Fruit fly (Drosophila melanogaster) whole organism, prepupa: ENCODE data around the gene GluRIIB.
A peak's percentile ranks its signal among the peaks of the same experiment; 100 is the strongest.

Source experiments
- Blimp-1 ChIP-seq: fragments of 200-800 bp; sonication (Bioruptor generic); optimal IDR thresholded peaks from 3 replicates; lab custom pipeline; 2017; ENCODE audit warnings: missing biosample characterization, missing genetic modification characterization, mild to moderate bottlenecking, moderate library complexity, missing genetic modification reagents
- CG10669 ChIP-seq: fragments of 200-800 bp; sonication (Bioruptor generic); optimal IDR thresholded peaks from 3 replicates; lab custom pipeline; 2018; ENCODE audit warnings: missing biosample characterization, mild to moderate bottlenecking, missing genetic modification characterization, moderate library complexity
- CG11762 ChIP-seq: fragments of 200-800 bp; sonication (Bioruptor generic); optimal IDR thresholded peaks from 3 replicates; lab custom pipeline; 2016; ENCODE audit warnings: missing biosample characterization, missing genetic modification characterization; ENCODE audit not compliant: insufficient read depth
- CG11902 ChIP-seq: fragments of 200-800 bp; sonication (Bioruptor generic); optimal IDR thresholded peaks from 3 replicates; lab custom pipeline; 2016; ENCODE audit warnings: missing biosample characterization, missing genetic modification characterization
- CG15336 ChIP-seq: fragments of 200-800 bp; sonication (Bioruptor generic); IDR thresholded peaks from 2 replicates; pipeline ENCODE4 v1.3.6; 2022; ENCODE audit warnings: missing biosample characterization, missing genetic modification characterization
- CG1621 ChIP-seq: fragments of 200-800 bp; sonication (Bioruptor generic); optimal IDR thresholded peaks from 3 replicates; lab custom pipeline; 2018; ENCODE audit warnings: missing biosample characterization, mild to moderate bottlenecking, missing genetic modification characterization
- CG16779 ChIP-seq: fragments of 200-800 bp; sonication (Bioruptor generic); optimal IDR thresholded peaks from 3 replicates; lab custom pipeline; 2017; ENCODE audit warnings: missing biosample characterization, mild to moderate bottlenecking, missing genetic modification characterization
- CG3032 ChIP-seq: fragments of 200-800 bp; optimal IDR thresholded peaks from 2 replicates; lab custom pipeline; 2019; ENCODE audit warnings: missing biosample characterization, mild to moderate bottlenecking, missing genetic modification characterization, moderate library complexity
- CG31627 ChIP-seq: fragments of 200-800 bp; sonication (Bioruptor generic); optimal IDR thresholded peaks from 3 replicates; lab custom pipeline; 2016; ENCODE audit warnings: missing biosample characterization, missing genetic modification characterization
- CG34406 ChIP-seq: fragments of 200-800 bp; sonication (Bioruptor generic); optimal IDR thresholded peaks from 3 replicates; lab custom pipeline; 2016; ENCODE audit warnings: missing biosample characterization, missing genetic modification characterization
- CG3919 ChIP-seq: fragments of 200-800 bp; sonication (Bioruptor generic); optimal IDR thresholded peaks from 3 replicates; lab custom pipeline; 2016; ENCODE audit warnings: missing biosample characterization, missing genetic modification characterization
- CG4318 ChIP-seq: fragments of 200-800 bp; sonication (Bioruptor generic); optimal IDR thresholded peaks from 3 replicates; lab custom pipeline; 2017; ENCODE audit warnings: missing biosample characterization, mild to moderate bottlenecking, missing genetic modification characterization
- CG6163 ChIP-seq: fragments of 200-800 bp; sonication (Bioruptor generic); IDR thresholded peaks from 3 replicates; pipeline ENCODE4 v1.3.6; 2022; ENCODE audit warnings: missing biosample characterization, missing genetic modification characterization
- CG6276 ChIP-seq: fragments of 200-800 bp; sonication (Bioruptor generic); optimal IDR thresholded peaks from 2 replicates; lab custom pipeline; 2017; ENCODE audit warnings: missing biosample characterization, mild to moderate bottlenecking, missing genetic modification characterization
- CG6808 ChIP-seq: fragments of 200-800 bp; sonication (Bioruptor generic); optimal IDR thresholded peaks from 3 replicates; lab custom pipeline; 2017; ENCODE audit warnings: missing biosample characterization, missing genetic modification characterization, mild to moderate bottlenecking, moderate library complexity, missing genetic modification reagents
- CG6854 ChIP-seq: fragments of 200-800 bp; sonication (Bioruptor generic); optimal IDR thresholded peaks from 2 replicates; lab custom pipeline; 2017; ENCODE audit warnings: missing biosample characterization, mild to moderate bottlenecking, missing genetic modification characterization
- CG8119 ChIP-seq: fragments of 200-800 bp; sonication (Bioruptor generic); IDR thresholded peaks from 3 replicates; pipeline ENCODE4 v1.3.6; 2022; ENCODE audit warnings: missing biosample characterization, missing genetic modification characterization
- CG8319 ChIP-seq: fragments of 200-800 bp; sonication (Bioruptor generic); optimal IDR thresholded peaks from 3 replicates; lab custom pipeline; 2016; ENCODE audit warnings: missing biosample characterization, missing genetic modification characterization
- CG9139 ChIP-seq: fragments of 200-800 bp; sonication (Bioruptor generic); optimal IDR thresholded peaks from 3 replicates; lab custom pipeline; 2017; ENCODE audit warnings: missing biosample characterization, mild to moderate bottlenecking, missing genetic modification characterization
- Ets21C ChIP-seq: fragments of 200-800 bp; sonication (Bioruptor generic); optimal IDR thresholded peaks from 3 replicates; lab custom pipeline; 2016; ENCODE audit warnings: missing biosample characterization, missing genetic modification characterization
- Gug ChIP-seq: fragments of 200-800 bp; sonication (Bioruptor generic); IDR thresholded peaks from 2 replicates; pipeline ENCODE4 v1.3.6; 2022; ENCODE audit warnings: missing biosample characterization, missing genetic modification characterization
- Hr38 ChIP-seq: sonication (Bioruptor generic); optimal IDR thresholded peaks from 2 replicates; lab custom pipeline; 2016; ENCODE audit warnings: missing biosample characterization, missing genetic modification characterization
- Hr39 ChIP-seq: fragments of 200-800 bp; sonication (Bioruptor generic); optimal IDR thresholded peaks from 2 replicates; lab custom pipeline; 2016; ENCODE audit warnings: missing biosample characterization, missing genetic modification characterization
- Hr4 ChIP-seq: fragments of 200-800 bp; sonication (Bioruptor generic); optimal IDR thresholded peaks from 3 replicates; lab custom pipeline; 2016; ENCODE audit warnings: missing biosample characterization, missing genetic modification characterization
- OdsH ChIP-seq: fragments of 200-800 bp; sonication (Bioruptor generic); optimal IDR thresholded peaks from 3 replicates; lab custom pipeline; 2016; ENCODE audit warnings: missing biosample characterization, missing genetic modification characterization
- Sox15 ChIP-seq: fragments of 200-800 bp; sonication (Bioruptor generic); optimal IDR thresholded peaks from 3 replicates; lab custom pipeline; 2016; ENCODE audit warnings: missing biosample characterization, missing genetic modification characterization
- acj6 ChIP-seq: fragments of 200-800 bp; sonication (Bioruptor generic); optimal IDR thresholded peaks from 3 replicates; lab custom pipeline; 2016; ENCODE audit warnings: missing biosample characterization, missing genetic modification characterization
- cyc ChIP-seq: fragments of 200-800 bp; sonication (Bioruptor generic); optimal IDR thresholded peaks from 3 replicates; lab custom pipeline; 2016; ENCODE audit warnings: missing biosample characterization, missing genetic modification characterization
- dac ChIP-seq: fragments of 200-800 bp; sonication (Bioruptor generic); optimal IDR thresholded peaks from 2 replicates; lab custom pipeline; 2017; ENCODE audit warnings: missing biosample characterization, mild to moderate bottlenecking, missing genetic modification characterization
- dsx ChIP-seq: fragments of 200-800 bp; optimal IDR thresholded peaks from 3 replicates; lab custom pipeline; 2019; ENCODE audit warnings: missing biosample characterization, mild to moderate bottlenecking, missing genetic modification characterization, moderate library complexity; ENCODE audit not compliant: poor library complexity, severe bottlenecking
- fd59A ChIP-seq: fragments of 200-800 bp; sonication (Bioruptor generic); optimal IDR thresholded peaks from 2 replicates; lab custom pipeline; 2017; ENCODE audit warnings: missing biosample characterization, mild to moderate bottlenecking, missing genetic modification characterization, missing genetic modification reagents
- fd85E ChIP-seq: fragments of 200-800 bp; sonication (Bioruptor generic); optimal IDR thresholded peaks from 3 replicates; lab custom pipeline; 2016; ENCODE audit warnings: missing biosample characterization, missing genetic modification characterization
- lz ChIP-seq: fragments of 200-800 bp; sonication (Bioruptor generic); optimal IDR thresholded peaks from 3 replicates; lab custom pipeline; 2016; ENCODE audit warnings: missing biosample characterization, missing genetic modification characterization
- net ChIP-seq: fragments of 200-800 bp; sonication (Bioruptor generic); optimal IDR thresholded peaks from 3 replicates; lab custom pipeline; 2016; ENCODE audit warnings: missing biosample characterization, missing genetic modification characterization
- pdm3 ChIP-seq: fragments of 200-800 bp; sonication (Bioruptor generic); optimal IDR thresholded peaks from 3 replicates; lab custom pipeline; 2016; ENCODE audit warnings: missing biosample characterization, missing genetic modification characterization
- salr ChIP-seq, 2 experiments: fragments of 200-800 bp; sonication (Bioruptor generic); optimal IDR thresholded peaks; 3 replicates each; lab custom pipeline; 2016 to 2018; ENCODE audit warnings: missing biosample characterization in 2 of 2, missing genetic modification characterization in 2 of 2, mild to moderate bottlenecking in 1 of 2
- spab ChIP-seq: fragments of 200-800 bp; sonication (Bioruptor generic); optimal IDR thresholded peaks from 2 replicates; lab custom pipeline; 2017; ENCODE audit warnings: missing biosample characterization, mild to moderate bottlenecking, missing genetic modification characterization, missing genetic modification reagents
- svp ChIP-seq: fragments of 200-800 bp; sonication (Bioruptor generic); peaks from one replicate; lab custom pipeline; 2016; ENCODE audit warnings: missing biosample characterization, missing genetic modification characterization
- vri ChIP-seq: fragments of 200-800 bp; sonication (Bioruptor generic); optimal IDR thresholded peaks from 3 replicates; lab custom pipeline; 2016; ENCODE audit warnings: missing biosample characterization, mild to moderate bottlenecking, missing genetic modification characterization

GluRIIB gene

DNA sequence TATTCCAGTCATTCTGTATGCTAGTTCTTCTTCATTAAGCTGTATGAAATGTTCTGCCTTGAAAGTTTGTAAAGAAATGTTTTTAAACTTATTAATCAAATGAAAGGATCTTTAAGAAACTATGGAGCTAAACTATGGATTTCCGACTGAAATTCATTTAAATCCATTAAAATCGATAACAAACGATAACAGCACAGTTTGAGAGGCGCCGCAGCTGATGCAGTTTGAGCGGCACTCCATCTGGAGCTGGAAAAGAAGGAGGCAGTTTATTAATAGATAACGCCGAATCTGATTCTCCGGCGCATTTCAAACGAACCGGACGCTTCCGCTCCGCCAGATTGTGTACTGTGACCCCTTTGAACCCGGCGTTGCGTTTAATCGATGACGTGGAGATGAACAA lies 31.3 kb upstream of the GluRIIB start, which contains the start of gene CG31915:
Gene CG31915, plus strand, starts transcription at position 263 of the 400 bp plus-strand sequence.
- TF ChIP-seq Blimp-1 (no peak), Ets21C (no peak), Hr39 (GFP tag; lab: Kevin White, UChicago) (no peak), vri (GFP tag; lab: Kevin White, UChicago) (no peak), CG11902 (no peak), CG1621 (peak; percentile 68)

DNA sequence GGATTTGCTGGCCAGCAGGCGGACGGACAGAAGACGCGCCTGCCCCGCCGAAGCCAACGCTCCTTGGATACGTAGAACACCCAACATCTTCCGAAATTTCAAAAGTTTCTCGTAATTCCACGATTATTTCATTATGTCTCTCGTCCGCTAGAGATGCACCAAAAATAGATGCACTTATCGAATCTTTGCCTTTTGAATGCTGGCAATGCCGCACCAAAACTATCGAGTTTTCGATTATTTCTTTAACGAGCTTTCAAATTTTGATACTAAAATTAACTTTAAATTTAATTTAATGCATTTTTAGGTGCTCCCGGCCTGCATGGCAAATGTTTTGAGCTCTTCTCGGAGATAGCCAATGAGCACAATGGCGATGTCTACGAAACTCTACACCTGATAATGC lies 27.1 kb upstream of the GluRIIB start, which contains the start of gene Coq6:
Gene Coq6, minus strand, starts transcription at position 163 of the 400 bp plus-strand sequence.
- 0 out of 3 replicates have a peak, but pooled peaks have one; percentile 26 for TF ChIP-seq CG6163 (GFP tag; lab: Robert Waterston, UW)
- TF ChIP-seq CG9139 (GFP tag; lab: Kevin White, UChicago): no peak
- no peak for TF ChIP-seq net

DNA sequence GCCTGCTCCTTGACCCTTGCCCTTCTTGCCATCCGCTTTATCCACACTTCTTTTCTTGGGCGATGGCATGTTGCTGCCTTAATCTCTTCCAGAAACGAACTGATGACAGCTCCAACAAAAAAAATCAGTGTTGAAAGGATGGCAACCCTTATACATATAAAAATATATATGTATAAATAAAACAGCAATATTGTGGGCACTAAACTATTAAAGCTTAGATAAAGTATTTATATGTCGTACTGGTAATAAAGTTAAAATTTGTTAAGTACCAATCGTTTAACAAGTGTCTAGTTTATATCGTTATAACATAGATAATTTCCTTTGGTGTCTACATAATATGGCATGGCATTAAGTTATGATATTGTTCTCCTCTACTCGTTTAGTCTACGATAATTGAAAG lies 22.5 kb upstream of the GluRIIB start, which contains the start of gene tomb:
Gene tomb, minus strand, starts transcription at position 101 of the 400 bp plus-strand sequence.
- TF ChIP-seq CG6276: no peak
- TF ChIP-seq fd59A (GFP tag; lab: Kevin White, UChicago): no peak
- TF ChIP-seq lz (GFP tag; lab: Kevin White, UChicago): no peak
- no peak for TF ChIP-seq CG9139 (GFP tag; lab: Kevin White, UChicago)
- no peak for TF ChIP-seq CG15336 (GFP tag; lab: Robert Waterston, UW)
- TF ChIP-seq Sox15 (GFP tag; lab: Kevin White, UChicago): no peak
- no peak for TF ChIP-seq Hr39 (GFP tag; lab: Kevin White, UChicago)
- TF ChIP-seq CG16779 (tag; lab: Kevin White, UChicago): no peak
- no peak for TF ChIP-seq salr (GFP tag; optimal IDR thresholded peaks at IDR 0.05; lab: Kevin White, UChicago)
- no peak for TF ChIP-seq CG6163 (GFP tag; lab: Robert Waterston, UW)
- no peak for TF ChIP-seq dsx (GFP tag; lab: Kevin White, UChicago)
- TF ChIP-seq CG8319 (GFP tag; lab: Kevin White, UChicago): no peak
- no peak for TF ChIP-seq Hr38
- no peak for TF ChIP-seq CG8119 (GFP tag; lab: Robert Waterston, UW)
- TF ChIP-seq CG11762: no peak
- no peak for TF ChIP-seq cyc (GFP tag; lab: Kevin White, UChicago)
- no peak for TF ChIP-seq OdsH (GFP tag; lab: Kevin White, UChicago)
- no peak for TF ChIP-seq CG6808 (GFP tag; lab: Kevin White, UChicago)
- TF ChIP-seq CG6854 (GFP tag; lab: Kevin White, UChicago): no peak

DNA sequence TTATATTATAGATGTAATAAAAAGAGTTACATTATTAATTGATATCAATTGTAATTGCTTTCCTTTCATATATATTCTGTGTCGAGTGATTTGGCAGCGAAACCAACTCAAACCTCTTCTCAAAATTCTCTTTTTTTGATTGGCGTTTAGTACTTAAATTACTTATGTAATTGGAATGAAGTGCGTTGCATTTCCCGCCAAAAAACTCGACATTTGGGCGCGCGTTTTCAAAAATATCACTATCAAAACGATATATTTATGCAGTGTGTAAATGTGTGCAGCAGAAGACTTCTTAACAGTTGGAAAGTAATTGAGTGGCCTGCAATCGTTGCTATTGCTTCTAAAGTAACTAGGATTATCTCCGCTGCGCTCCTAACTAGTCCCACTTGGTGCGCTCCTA lies 22.1 kb upstream of the GluRIIB start:
- TF ChIP-seq CG4318 (GFP tag; lab: Kevin White, UChicago) (no peak), CG1621 (no peak), Gug (GFP tag; lab: Robert Waterston, UW) (no peak), Hr4 (no peak), CG31627 (no peak)

DNA sequence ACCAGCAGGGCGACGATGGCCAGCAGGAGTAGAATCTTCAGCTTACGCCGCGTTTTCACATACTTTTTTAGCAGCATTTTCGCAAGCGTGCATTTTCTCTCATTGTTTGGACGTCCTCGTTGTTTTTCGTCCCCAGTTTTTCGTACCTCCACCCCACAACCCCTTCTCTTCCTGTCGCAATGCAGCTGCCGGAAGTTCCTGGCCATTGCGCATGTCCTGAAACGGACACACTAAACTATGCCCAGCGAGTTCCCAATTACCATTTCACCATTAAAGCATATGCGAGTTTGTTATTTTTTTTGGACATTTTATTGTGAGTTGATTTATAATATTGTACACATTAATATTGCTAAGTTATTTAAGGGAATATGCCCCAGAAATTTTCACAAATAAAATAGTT lies 20.1 kb upstream of the GluRIIB start, which contains the start of gene CG14015:
Gene CG14015, minus strand, starts transcription at position 163 of the 400 bp plus-strand sequence.
- TF ChIP-seq fd85E (GFP tag; lab: Kevin White, UChicago) (no peak), CG9139 (GFP tag; lab: Kevin White, UChicago) (no peak), spab (no peak), CG11762 (no peak), CG3919 (GFP tag; lab: Kevin White, UChicago) (no peak), acj6 (GFP tag; lab: Kevin White, UChicago) (no peak), dac (GFP tag; lab: Kevin White, UChicago) (no peak), Ets21C (no peak), CG3032 (tag; lab: Kevin White, UChicago) (no peak), cyc (GFP tag; lab: Kevin White, UChicago) (no peak), CG10669 (GFP tag; lab: Kevin White, UChicago) (no peak), CG34406 (GFP tag; lab: Kevin White, UChicago) (no peak), svp (GFP tag; lab: Kevin White, UChicago) (no peak), pdm3 (GFP tag; lab: Kevin White, UChicago) (no peak)
